Fruit fly (Drosophila melanogaster): ENCODE results near the gene Ogg1.

Gene Ogg1

DNA sequence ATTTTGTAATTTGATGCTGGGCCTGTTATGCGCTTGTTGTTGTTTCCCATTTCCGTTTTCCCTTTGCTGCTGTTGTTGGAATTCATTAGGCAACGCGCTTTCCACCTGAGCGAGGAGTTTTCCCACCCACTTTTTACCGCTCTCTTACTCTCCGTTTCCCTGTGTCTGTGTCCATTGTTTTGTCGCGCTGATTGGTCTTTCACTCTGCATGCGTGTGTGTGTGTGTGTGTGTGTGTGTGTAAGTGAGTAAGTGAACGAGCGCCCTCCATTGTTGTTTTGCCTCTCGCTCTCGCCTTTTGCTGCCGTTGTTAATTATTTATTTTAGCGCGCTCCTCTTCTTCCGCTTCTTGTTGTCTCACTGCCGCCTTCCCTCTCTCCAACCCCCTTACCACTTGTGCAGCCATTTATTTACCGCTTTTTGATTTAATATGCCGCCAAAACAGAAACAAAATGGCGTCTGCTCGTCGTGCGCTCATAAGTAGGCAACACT, 6.0 kb downstream of the Ogg1 start:
- TF ChIP-seq sqz (GFP tag; optimal IDR thresholded peaks at IDR 0.05): no peak
- TF ChIP-seq dm (GFP tag; optimal IDR thresholded peaks at IDR 0.05): no peak
- TF ChIP-seq CoRest (tag; optimal IDR thresholded peaks at IDR 0.05): peak; percentile 15
- TF ChIP-seq CG1647 (GFP tag; optimal IDR thresholded peaks at IDR 0.05): no peak
- no peak for TF ChIP-seq dmrt99B (tag; optimal IDR thresholded peaks at IDR 0.05)
- peak in 1 of 2 experiments; percentile 10 for TF ChIP-seq Trl (optimal IDR thresholded peaks at IDR 0.05)
- TF ChIP-seq Trl (GFP tag; optimal IDR thresholded peaks at IDR 0.05): no peak
- no peak for TF ChIP-seq sna (GFP tag; IDR thresholded peaks at IDR 0.05; ENCODE audit: partially characterized antibody)
- peak; percentile 85 for TF ChIP-seq phol (tag; optimal IDR thresholded peaks at IDR 0.05)
- no peak for TF ChIP-seq CG32772 (GFP tag; IDR thresholded peaks at IDR 0.05)
- TF ChIP-seq az2 (GFP tag; optimal IDR thresholded peaks at IDR 0.05): no peak
- TF ChIP-seq CG5180 (GFP tag; optimal IDR thresholded peaks at IDR 0.05): no peak
- no peak for TF ChIP-seq CG31388 (GFP tag; optimal IDR thresholded peaks at IDR 0.05)
- no peak for TF ChIP-seq row (GFP tag; IDR thresholded peaks at IDR 0.05)
- TF ChIP-seq Hr78 (GFP tag; optimal IDR thresholded peaks at IDR 0.05): no peak
- no peak for TF ChIP-seq CG10654 (GFP tag; optimal IDR thresholded peaks at IDR 0.05)
- TF ChIP-seq Nf-YC (tag; optimal IDR thresholded peaks at IDR 0.05): peak; percentile 95
- peak; percentile 7 for TF ChIP-seq CG17385 (GFP tag; optimal IDR thresholded peaks at IDR 0.05)
- TF ChIP-seq Ets65A (GFP tag): peak; percentile 12
- no peak for TF ChIP-seq CG6272 (GFP tag; IDR thresholded peaks at IDR 0.05)
- TF ChIP-seq Nf-YB (GFP tag; optimal IDR thresholded peaks at IDR 0.05): peak; percentile 92
- TF ChIP-seq CG9437 (GFP tag; optimal IDR thresholded peaks at IDR 0.05): no peak
- TF ChIP-seq CG15696 (tag; optimal IDR thresholded peaks at IDR 0.05): no peak
- no peak for TF ChIP-seq stwl (tag; optimal IDR thresholded peaks at IDR 0.05)
- no peak for TF ChIP-seq ind (GFP tag; optimal IDR thresholded peaks at IDR 0.05)
- no peak for TF ChIP-seq CG8281 (tag; optimal IDR thresholded peaks at IDR 0.05)
- 0 out of 2 replicates have a peak, but pooled peaks have one; percentile 34 for TF ChIP-seq Nf-YA (GFP tag; IDR thresholded peaks at IDR 0.05)
- no peak for TF ChIP-seq tin (GFP tag; optimal IDR thresholded peaks at IDR 0.05)
- no peak for TF ChIP-seq CG4360 (GFP tag; IDR thresholded peaks at IDR 0.05)
- no peak for TF ChIP-seq CG16813 (GFP tag; IDR thresholded peaks at IDR 0.05; ENCODE audit: partially characterized antibody)
- no peak for TF ChIP-seq gsb (GFP tag; IDR thresholded peaks at IDR 0.05)
- no peak for TF ChIP-seq CG3847 (GFP tag; IDR thresholded peaks at IDR 0.05)
- TF ChIP-seq CG10462 (GFP tag; optimal IDR thresholded peaks at IDR 0.05): no peak
- TF ChIP-seq Dip2 (GFP tag; IDR thresholded peaks at IDR 0.05): no peak
- TF ChIP-seq Hr51 (GFP tag; optimal IDR thresholded peaks at IDR 0.05): no peak
- TF ChIP-seq CG7839 (tag; optimal IDR thresholded peaks at IDR 0.05): no peak
- TF ChIP-seq seq (GFP tag; IDR thresholded peaks at IDR 0.05): peak; percentile 38; the same call in 1 of the 2 replicates
- TF ChIP-seq HmgD (GFP tag; optimal IDR thresholded peaks at IDR 0.05): no peak
- peak; percentile 7 for TF ChIP-seq CG1832 (GFP tag; optimal IDR thresholded peaks at IDR 0.05)
- TF ChIP-seq CG9817 (tag; optimal IDR thresholded peaks at IDR 0.05): no peak
- no peak for TF ChIP-seq da (GFP tag; optimal IDR thresholded peaks at IDR 0.05)
- TF ChIP-seq crol (GFP tag; IDR thresholded peaks at IDR 0.05): peak; percentile 40
- 0 out of 2 replicates have a peak, but pooled peaks have one; percentile 26 for TF ChIP-seq CG10321 (GFP tag; IDR thresholded peaks at IDR 0.05)
- peak; percentile 59 for TF ChIP-seq cg (GFP tag; optimal IDR thresholded peaks at IDR 0.05)
- TF ChIP-seq dimm (GFP tag; IDR thresholded peaks at IDR 0.05): no peak
